Fruit fly (Drosophila melanogaster) whole organism, prepupa: ENCODE results near the gene AdamTS-B.

ENCODE experiments used
- Blimp-1 ChIP-seq: fragments of 200-800 bp; sonication (Bioruptor generic); optimal IDR thresholded peaks from 3 replicates; lab custom pipeline; 2017; ENCODE audit warnings: missing biosample characterization, missing genetic modification characterization, mild to moderate bottlenecking, moderate library complexity, missing genetic modification reagents
- CG10631 ChIP-seq: fragments of 200-800 bp; sonication (Bioruptor generic); optimal IDR thresholded peaks from 2 replicates; lab custom pipeline; 2016; ENCODE audit warnings: missing biosample characterization, missing genetic modification characterization
- CG10669 ChIP-seq: fragments of 200-800 bp; sonication (Bioruptor generic); optimal IDR thresholded peaks from 3 replicates; lab custom pipeline; 2018; ENCODE audit warnings: missing biosample characterization, mild to moderate bottlenecking, missing genetic modification characterization, moderate library complexity
- CG11294 ChIP-seq: fragments of 200-800 bp; sonication (Bioruptor generic); IDR thresholded peaks from 2 replicates; pipeline ENCODE4 v1.3.6; 2022; ENCODE audit warnings: missing biosample characterization, missing genetic modification characterization
- CG1621 ChIP-seq: fragments of 200-800 bp; sonication (Bioruptor generic); optimal IDR thresholded peaks from 3 replicates; lab custom pipeline; 2018; ENCODE audit warnings: missing biosample characterization, mild to moderate bottlenecking, missing genetic modification characterization
- CG16779 ChIP-seq: fragments of 200-800 bp; sonication (Bioruptor generic); optimal IDR thresholded peaks from 3 replicates; lab custom pipeline; 2017; ENCODE audit warnings: missing biosample characterization, mild to moderate bottlenecking, missing genetic modification characterization
- CG34406 ChIP-seq: fragments of 200-800 bp; sonication (Bioruptor generic); optimal IDR thresholded peaks from 3 replicates; lab custom pipeline; 2016; ENCODE audit warnings: missing biosample characterization, missing genetic modification characterization
- CG3919 ChIP-seq: fragments of 200-800 bp; sonication (Bioruptor generic); optimal IDR thresholded peaks from 3 replicates; lab custom pipeline; 2016; ENCODE audit warnings: missing biosample characterization, missing genetic modification characterization
- CG6276 ChIP-seq: fragments of 200-800 bp; sonication (Bioruptor generic); optimal IDR thresholded peaks from 2 replicates; lab custom pipeline; 2017; ENCODE audit warnings: missing biosample characterization, mild to moderate bottlenecking, missing genetic modification characterization
- CG6792 ChIP-seq: fragments of 200-800 bp; sonication (Bioruptor generic); optimal IDR thresholded peaks from 3 replicates; lab custom pipeline; 2016; ENCODE audit warnings: missing biosample characterization, missing genetic modification characterization
- CG7368 ChIP-seq: fragments of 200-800 bp; sonication (Bioruptor generic); optimal IDR thresholded peaks from 3 replicates; lab custom pipeline; 2016; ENCODE audit warnings: missing biosample characterization, missing genetic modification characterization
- CG8319 ChIP-seq: fragments of 200-800 bp; sonication (Bioruptor generic); optimal IDR thresholded peaks from 3 replicates; lab custom pipeline; 2016; ENCODE audit warnings: missing biosample characterization, missing genetic modification characterization
- CG8632 ChIP-seq: fragments of 200-800 bp; sonication (Bioruptor generic); optimal IDR thresholded peaks from 3 replicates; lab custom pipeline; 2016; ENCODE audit warnings: missing biosample characterization, missing genetic modification characterization
- Eip75B ChIP-seq: fragments of 200-800 bp; sonication (Bioruptor generic); optimal IDR thresholded peaks from 3 replicates; lab custom pipeline; 2016; ENCODE audit warnings: missing biosample characterization, missing genetic modification characterization
- Ets21C ChIP-seq: fragments of 200-800 bp; sonication (Bioruptor generic); optimal IDR thresholded peaks from 3 replicates; lab custom pipeline; 2016; ENCODE audit warnings: missing biosample characterization, missing genetic modification characterization
- Ets96B ChIP-seq: fragments of 200-800 bp; optimal IDR thresholded peaks from 2 replicates; lab custom pipeline; 2019; ENCODE audit warnings: missing biosample characterization, mild to moderate bottlenecking, missing genetic modification characterization, moderate library complexity
- Gug ChIP-seq: fragments of 200-800 bp; sonication (Bioruptor generic); IDR thresholded peaks from 2 replicates; pipeline ENCODE4 v1.3.6; 2022; ENCODE audit warnings: missing biosample characterization, missing genetic modification characterization
- Hr39 ChIP-seq: fragments of 200-800 bp; sonication (Bioruptor generic); optimal IDR thresholded peaks from 2 replicates; lab custom pipeline; 2016; ENCODE audit warnings: missing biosample characterization, missing genetic modification characterization
- Hr4 ChIP-seq: fragments of 200-800 bp; sonication (Bioruptor generic); optimal IDR thresholded peaks from 3 replicates; lab custom pipeline; 2016; ENCODE audit warnings: missing biosample characterization, missing genetic modification characterization
- Lpt ChIP-seq: fragments of 200-800 bp; sonication (Bioruptor generic); optimal IDR thresholded peaks from 3 replicates; lab custom pipeline; 2016; ENCODE audit warnings: missing biosample characterization, missing genetic modification characterization
- OdsH ChIP-seq: fragments of 200-800 bp; sonication (Bioruptor generic); optimal IDR thresholded peaks from 3 replicates; lab custom pipeline; 2016; ENCODE audit warnings: missing biosample characterization, missing genetic modification characterization
- Sox14 ChIP-seq: fragments of 200-800 bp; sonication (Bioruptor generic); optimal IDR thresholded peaks from 3 replicates; lab custom pipeline; 2016; ENCODE audit warnings: missing biosample characterization, missing genetic modification characterization
- Sox15 ChIP-seq: fragments of 200-800 bp; sonication (Bioruptor generic); optimal IDR thresholded peaks from 3 replicates; lab custom pipeline; 2016; ENCODE audit warnings: missing biosample characterization, missing genetic modification characterization
- achi ChIP-seq: fragments of 200-800 bp; sonication (Bioruptor generic); optimal IDR thresholded peaks from 3 replicates; lab custom pipeline; 2016; ENCODE audit warnings: missing biosample characterization, missing genetic modification characterization
- cyc ChIP-seq: fragments of 200-800 bp; sonication (Bioruptor generic); optimal IDR thresholded peaks from 3 replicates; lab custom pipeline; 2016; ENCODE audit warnings: missing biosample characterization, missing genetic modification characterization
- dac ChIP-seq: fragments of 200-800 bp; sonication (Bioruptor generic); optimal IDR thresholded peaks from 2 replicates; lab custom pipeline; 2017; ENCODE audit warnings: missing biosample characterization, mild to moderate bottlenecking, missing genetic modification characterization
- esn ChIP-seq: fragments of 200-800 bp; sonication (Bioruptor generic); optimal IDR thresholded peaks from 2 replicates; lab custom pipeline; 2016; ENCODE audit warnings: missing biosample characterization, mild to moderate bottlenecking, missing genetic modification characterization, moderate library complexity
- fd59A ChIP-seq: fragments of 200-800 bp; sonication (Bioruptor generic); optimal IDR thresholded peaks from 2 replicates; lab custom pipeline; 2017; ENCODE audit warnings: missing biosample characterization, mild to moderate bottlenecking, missing genetic modification characterization, missing genetic modification reagents
- fd85E ChIP-seq: fragments of 200-800 bp; sonication (Bioruptor generic); optimal IDR thresholded peaks from 3 replicates; lab custom pipeline; 2016; ENCODE audit warnings: missing biosample characterization, missing genetic modification characterization
- lz ChIP-seq: fragments of 200-800 bp; sonication (Bioruptor generic); optimal IDR thresholded peaks from 3 replicates; lab custom pipeline; 2016; ENCODE audit warnings: missing biosample characterization, missing genetic modification characterization
- pdm3 ChIP-seq: fragments of 200-800 bp; sonication (Bioruptor generic); optimal IDR thresholded peaks from 3 replicates; lab custom pipeline; 2016; ENCODE audit warnings: missing biosample characterization, missing genetic modification characterization
- salr ChIP-seq, 2 experiments: fragments of 200-800 bp; sonication (Bioruptor generic); optimal IDR thresholded peaks; 3 replicates each; lab custom pipeline; 2016 to 2018; ENCODE audit warnings: missing biosample characterization in 2 of 2, missing genetic modification characterization in 2 of 2, mild to moderate bottlenecking in 1 of 2
- ss ChIP-seq, 2 experiments: fragments of 200-800 bp; sonication (Bioruptor generic); optimal IDR thresholded peaks; 2 replicates in 1 of 2; 3 replicates in 1 of 2; lab custom pipeline; 2017 to 2018; ENCODE audit warnings: mild to moderate bottlenecking in 2 of 2, missing biosample characterization in 2 of 2, missing genetic modification characterization in 2 of 2, moderate library complexity in 1 of 2
- svp ChIP-seq: fragments of 200-800 bp; sonication (Bioruptor generic); peaks from one replicate; lab custom pipeline; 2016; ENCODE audit warnings: missing biosample characterization, missing genetic modification characterization
- topi ChIP-seq: fragments of 200-800 bp; sonication (Bioruptor generic); optimal IDR thresholded peaks from 3 replicates; lab custom pipeline; 2016; ENCODE audit warnings: missing biosample characterization, missing genetic modification characterization

AdamTS-B gene

dm6 chrX:5698087-5698727 is at the start of gene AdamTS-B (continued):
- TF ChIP-seq dac (peak; percentile 46), Ets21C (GFP tag; lab: Kevin White, UChicago) (peak; percentile 26), OdsH (GFP tag; lab: Kevin White, UChicago) (peak; percentile 63), Sox15 (GFP tag; lab: Kevin White, UChicago) (peak; percentile 46), CG1621 (tag; lab: Kevin White, UChicago) (peak; percentile 52), ss (GFP tag; optimal IDR thresholded peaks at IDR 0.05; lab: Kevin White, UChicago) (no peak), CG6276 (GFP tag; lab: Kevin White, UChicago) (peak; percentile 80), Ets96B (tag; lab: Kevin White, UChicago) (peak; percentile 49), Hr39 (peak; percentile 35)

- TF ChIP-seq CG6792 (GFP tag; lab: Kevin White, UChicago) (no peak), CG3919 (no peak), CG34406 (no peak), fd85E (no peak), fd59A (GFP tag; lab: Kevin White, UChicago) (no peak), esn (no peak)
Observed at dm6 chrX:5649387-5649786, 49.0 kb upstream of the AdamTS-B start.

DNA sequence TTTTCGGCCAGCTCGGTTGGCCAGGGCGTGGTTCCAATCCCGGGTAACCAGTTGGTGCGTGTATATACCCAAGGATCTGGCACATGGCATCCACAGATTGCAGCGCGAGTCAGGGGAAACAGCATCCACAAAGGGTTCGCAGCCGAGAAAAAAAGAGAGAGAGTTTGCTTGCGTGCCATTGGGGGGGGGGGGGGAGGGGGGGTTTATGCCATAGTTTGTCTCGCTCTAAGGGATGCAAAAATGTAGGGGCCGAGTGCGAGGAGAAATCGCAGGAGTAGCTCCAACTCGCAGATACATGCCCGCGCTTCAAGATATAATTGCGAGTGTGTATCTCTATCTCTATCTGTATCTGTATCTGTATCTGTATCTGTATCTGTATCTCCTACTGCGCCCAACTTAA is 48.4 kb upstream of the AdamTS-B start:
- TF ChIP-seq CG11294 (no peak), lz (GFP tag; lab: Kevin White, UChicago) (no peak), achi (GFP tag; lab: Kevin White, UChicago) (no peak), Gug (no peak), CG8319 (GFP tag; lab: Kevin White, UChicago) (no peak), cyc (GFP tag; lab: Kevin White, UChicago) (no peak), Eip75B (GFP tag; lab: Kevin White, UChicago) (no peak), Hr39 (no peak), Lpt (no peak), CG16779 (tag; lab: Kevin White, UChicago) (no peak), CG6276 (GFP tag; lab: Kevin White, UChicago) (no peak), CG10631 (GFP tag; lab: Kevin White, UChicago) (no peak)

DNA sequence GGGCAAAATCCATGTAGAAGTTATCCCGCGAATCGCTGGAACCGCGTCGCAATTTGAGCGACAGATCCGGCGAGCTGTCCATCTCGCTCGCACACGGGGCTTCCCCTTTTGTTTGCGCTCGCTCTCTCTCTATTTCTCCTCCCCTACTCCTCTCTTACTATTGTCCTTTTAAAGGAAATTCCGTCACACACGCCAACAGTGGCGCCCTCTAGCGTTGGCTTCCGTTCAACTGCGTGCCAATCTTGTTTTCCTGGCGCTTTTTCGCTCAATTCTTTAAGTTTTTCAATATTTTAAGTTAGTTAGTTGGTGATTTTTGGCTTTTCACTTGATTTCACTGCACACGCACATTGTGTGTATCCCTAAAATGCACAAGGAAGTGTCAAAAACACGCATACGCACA is 36.4 kb upstream of the AdamTS-B start:
- TF ChIP-seq CG6276 (GFP tag; lab: Kevin White, UChicago) (no peak), Eip75B (GFP tag; lab: Kevin White, UChicago) (no peak), pdm3 (no peak), achi (GFP tag; lab: Kevin White, UChicago) (no peak)

DNA sequence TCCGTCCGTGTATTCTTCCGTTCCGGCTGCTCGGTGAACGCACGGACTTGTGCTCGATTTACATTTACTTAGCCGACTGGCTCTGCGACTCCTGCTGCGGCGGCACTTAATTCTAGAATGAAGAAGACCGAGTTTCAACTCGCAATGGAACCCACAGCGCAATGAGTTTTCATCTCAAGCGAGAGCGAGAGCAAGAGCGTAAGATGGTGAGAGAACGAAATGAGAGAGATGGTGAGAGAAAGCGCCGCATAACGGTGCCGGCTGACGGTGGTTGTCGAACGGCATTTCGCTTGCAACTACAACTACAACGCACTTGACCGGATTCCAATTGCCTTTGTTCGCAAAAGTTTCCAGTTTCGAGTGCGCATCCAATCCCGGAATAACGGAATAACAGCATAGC is 35.6 kb upstream of the AdamTS-B start, which contains the start of gene OtopLc:
Gene OtopLc, minus strand, starts transcription at position 101 of the 400 bp plus-strand sequence.
- TF ChIP-seq CG6792 (GFP tag; lab: Kevin White, UChicago) (no peak), Sox14 (GFP tag; lab: Kevin White, UChicago) (no peak), CG10669 (GFP tag; lab: Kevin White, UChicago) (no peak), CG1621 (tag; lab: Kevin White, UChicago) (no peak), CG7368 (no peak), fd59A (GFP tag; lab: Kevin White, UChicago) (no peak), salr (GFP tag; optimal IDR thresholded peaks at IDR 0.05; lab: Kevin White, UChicago) (no peak), Hr4 (GFP tag; lab: Kevin White, UChicago) (no peak), Gug (no peak), pdm3 (no peak), CG8632 (GFP tag; lab: Kevin White, UChicago) (no peak), svp (GFP tag; lab: Kevin White, UChicago) (no peak), Blimp-1 (GFP tag; lab: Kevin White, UChicago) (no peak), topi (GFP tag; lab: Kevin White, UChicago) (no peak)
- TF ChIP-seq, all 60 proteins: peak for 0
